Fruit fly (Drosophila melanogaster): ENCODE results near the gene CG32022.

The CG32022 gene

DNA sequence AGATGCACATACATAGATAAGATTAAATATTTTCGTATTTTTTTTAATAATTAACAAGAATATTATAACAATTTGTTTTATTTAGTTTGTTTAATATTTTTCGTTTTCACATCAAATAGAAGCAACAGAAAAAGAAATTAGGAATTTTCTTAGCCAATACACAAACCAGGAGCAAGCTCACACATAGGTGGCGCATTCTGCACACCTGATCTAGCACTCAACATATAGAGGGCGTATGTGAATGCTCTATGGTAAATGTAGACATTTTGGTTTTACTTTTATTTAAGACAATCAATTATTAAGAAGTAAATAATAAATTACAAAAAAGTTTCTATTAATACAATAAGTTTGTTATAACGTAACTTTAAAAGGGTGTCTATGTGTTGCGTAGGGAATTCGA, 27.8 kb upstream of the CG32022 start (continued):
- TF ChIP-seq wdn (GFP tag; IDR thresholded peaks at IDR 0.05) (no peak), sima (GFP tag; optimal IDR thresholded peaks at IDR 0.05) (no peak), CG3065 (GFP tag; optimal IDR thresholded peaks at IDR 0.05) (no peak), pzg (GFP tag; optimal IDR thresholded peaks at IDR 0.05) (no peak), Jarid2 (GFP tag; optimal IDR thresholded peaks at IDR 0.05) (no peak), CG3838 (GFP tag; optimal IDR thresholded peaks at IDR 0.05) (no peak), chm (GFP tag; IDR thresholded peaks at IDR 0.05) (no peak), Sin3A (optimal IDR thresholded peaks at IDR 0.05) (no peak), Scr (GFP tag; IDR thresholded peaks at IDR 0.05; ENCODE audit: partially characterized antibody) (no peak), CG2116 (GFP tag; optimal IDR thresholded peaks at IDR 0.05) (no peak), CG5953 (GFP tag; IDR thresholded peaks at IDR 0.05) (no peak), CG11504 (tag; optimal IDR thresholded peaks at IDR 0.05) (peak; percentile 40), pita (GFP tag; optimal IDR thresholded peaks at IDR 0.05) (peak; percentile 54), Aef1 (GFP tag; IDR thresholded peaks at IDR 0.05) (peak; percentile 47; the same call in 2 of the 3 replicates), ssp (GFP tag; IDR thresholded peaks at IDR 0.05) (no peak), fd102C (GFP tag; optimal IDR thresholded peaks at IDR 0.05) (no peak), dysf (GFP tag; IDR thresholded peaks at IDR 0.05) (peak; percentile 53; the same call in 2 of the 3 replicates), Dip2 (GFP tag; IDR thresholded peaks at IDR 0.05) (peak; percentile 100), sna (GFP tag; IDR thresholded peaks at IDR 0.05; ENCODE audit: partially characterized antibody) (no peak), BtbVII (GFP tag; optimal IDR thresholded peaks at IDR 0.05) (no peak), TFAM (GFP tag; optimal IDR thresholded peaks at IDR 0.05) (no peak), CG1024 (GFP tag; IDR thresholded peaks at IDR 0.05) (peak; percentile 11; the same call in 1 of the 2 replicates), NK7.1 (GFP tag; optimal IDR thresholded peaks at IDR 0.05) (no peak), Rx (GFP tag; IDR thresholded peaks at IDR 0.05) (no peak), Dad (GFP tag; optimal IDR thresholded peaks at IDR 0.05) (no peak), nau (GFP tag; optimal IDR thresholded peaks at IDR 0.05) (no peak), Sry-β (GFP tag; optimal IDR thresholded peaks at IDR 0.05) (no peak), CG10209 (GFP tag; optimal IDR thresholded peaks at IDR 0.05) (no peak), CG1529 (GFP tag; optimal IDR thresholded peaks at IDR 0.05) (no peak), CG4820 (GFP tag; optimal IDR thresholded peaks at IDR 0.05) (no peak), Lim3 (GFP tag; IDR thresholded peaks at IDR 0.05) (no peak), CG17186 (GFP tag; optimal IDR thresholded peaks at IDR 0.05) (no peak), cg (GFP tag; optimal IDR thresholded peaks at IDR 0.05) (no peak), Meics (GFP tag; optimal IDR thresholded peaks at IDR 0.05) (no peak), slou (GFP tag; optimal IDR thresholded peaks at IDR 0.05) (no peak), Nf-YB (GFP tag; optimal IDR thresholded peaks at IDR 0.05) (no peak), CG33557 (GFP tag; optimal IDR thresholded peaks at IDR 0.05) (no peak), Hr3 (GFP tag; optimal IDR thresholded peaks at IDR 0.05) (peak; percentile 1), Usf (GFP tag; optimal IDR thresholded peaks at IDR 0.05) (no peak), D (optimal IDR thresholded peaks at IDR 0.05) (no peak), D (GFP tag; optimal IDR thresholded peaks at IDR 0.05) (no peak), eve (GFP tag; optimal IDR thresholded peaks at IDR 0.05) (no peak), toy (GFP tag; IDR thresholded peaks at IDR 0.05) (no peak), pan (optimal IDR thresholded peaks at IDR 0.05) (no peak), pan (GFP tag; optimal IDR thresholded peaks at IDR 0.05 in 1 of 2, IDR thresholded peaks at IDR 0.05 in 1 of 2) (no peak), dm (GFP tag; optimal IDR thresholded peaks at IDR 0.05) (no peak), CG6654 (GFP tag; optimal IDR thresholded peaks at IDR 0.05) (no peak), CG32532 (GFP tag; IDR thresholded peaks at IDR 0.05) (peak; percentile 79), bbx (GFP tag; IDR thresholded peaks at IDR 0.05; ENCODE audit: partially characterized antibody) (no peak), CG10366 (GFP tag; IDR thresholded peaks at IDR 0.05) (peak; percentile 54), gro (GFP tag; optimal IDR thresholded peaks at IDR 0.05) (no peak), CrebB (tag; optimal IDR thresholded peaks at IDR 0.05) (no peak), BEAF-32 (GFP tag; optimal IDR thresholded peaks at IDR 0.05) (no peak)
